Fruit fly (Drosophila melanogaster): Measurements from ENCODE around the gene wkd.

The wkd gene

dm6 chr3R:11557492-11557965 lies 23.8 kb upstream of the wkd start, which contains the start of gene CG10898 (continued):
- peak; percentile 91 for TF ChIP-seq ci (GFP tag; IDR thresholded peaks at IDR 0.05)
- peak; percentile 85 for TF ChIP-seq Camta (GFP tag; optimal IDR thresholded peaks at IDR 0.05)
- TF ChIP-seq otp (GFP tag; IDR thresholded peaks at IDR 0.05) = peak; percentile 88
- no peak for TF ChIP-seq prd (optimal IDR thresholded peaks at IDR 0.05)
- peak; percentile 89 for TF ChIP-seq prd (GFP tag; IDR thresholded peaks at IDR 0.05)
- peak; percentile 76 for TF ChIP-seq CG3065 (GFP tag; optimal IDR thresholded peaks at IDR 0.05)
- TF ChIP-seq HLH54F (GFP tag; optimal IDR thresholded peaks at IDR 0.05) = peak; percentile 82
- TF ChIP-seq sisA (GFP tag; IDR thresholded peaks at IDR 0.05) = peak; percentile 87
- TF ChIP-seq CG10462 (GFP tag; optimal IDR thresholded peaks at IDR 0.05) = peak; percentile 77
- no peak for TF ChIP-seq Hey (tag; optimal IDR thresholded peaks at IDR 0.05)
- peak; percentile 37 for TF ChIP-seq schlank (tag; optimal IDR thresholded peaks at IDR 0.05)
- no peak for TF ChIP-seq Doc3 (GFP tag; IDR thresholded peaks at IDR 0.05; ENCODE audit: partially characterized antibody)
- TF ChIP-seq jigr1 (GFP tag; IDR thresholded peaks at IDR 0.05) = no peak
- peak; percentile 88 for TF ChIP-seq CG14441 (GFP tag; IDR thresholded peaks at IDR 0.05)
- TF ChIP-seq CG4820 (GFP tag; optimal IDR thresholded peaks at IDR 0.05) = peak; percentile 83
- peak; percentile 25 for TF ChIP-seq CG7271 (tag; optimal IDR thresholded peaks at IDR 0.05)
- peak; percentile 28 for TF ChIP-seq CG2202 (tag; optimal IDR thresholded peaks at IDR 0.05)
- TF ChIP-seq CG2199 (GFP tag; IDR thresholded peaks at IDR 0.05) = 0 out of 3 replicates have a peak, but pooled peaks have one; percentile 47
- TF ChIP-seq CG14667 (GFP tag; IDR thresholded peaks at IDR 0.05) = peak; percentile 78
- TF ChIP-seq CG15073 (GFP tag; optimal IDR thresholded peaks at IDR 0.05) = peak; percentile 48
- no peak for TF ChIP-seq kah (GFP tag; optimal IDR thresholded peaks at IDR 0.05)
- TF ChIP-seq sqz (GFP tag; optimal IDR thresholded peaks at IDR 0.05) = no peak
- peak; percentile 44 for TF ChIP-seq CG6654 (GFP tag; optimal IDR thresholded peaks at IDR 0.05)
- no peak for TF ChIP-seq Sry-β (GFP tag; optimal IDR thresholded peaks at IDR 0.05)
- 0 out of 2 replicates have a peak, but pooled peaks have one; percentile 17 for TF ChIP-seq ato (GFP tag; IDR thresholded peaks at IDR 0.05; ENCODE audit: partially characterized antibody)
- peak; percentile 81 for TF ChIP-seq CG7357 (GFP tag; IDR thresholded peaks at IDR 0.05)
- peak; percentile 84 for TF ChIP-seq Abd-B (GFP tag; optimal IDR thresholded peaks at IDR 0.05)
- TF ChIP-seq insv (GFP tag; optimal IDR thresholded peaks at IDR 0.05) = peak in 1 of 2 experiments; percentile 52
- TF ChIP-seq CG5180 (GFP tag; optimal IDR thresholded peaks at IDR 0.05) = no peak
- peak; percentile 89 for TF ChIP-seq unpg (GFP tag; optimal IDR thresholded peaks at IDR 0.05)
- TF ChIP-seq hkb (optimal IDR thresholded peaks at IDR 0.05) = peak; percentile 41
- peak; percentile 88 for TF ChIP-seq hkb (GFP tag; IDR thresholded peaks at IDR 0.05)
- peak; percentile 87 for TF ChIP-seq pnt (GFP tag; optimal IDR thresholded peaks at IDR 0.05)
- TF ChIP-seq Oli (tag; optimal IDR thresholded peaks at IDR 0.05) = peak; percentile 60
- peak; percentile 70 for TF ChIP-seq gt (GFP tag; IDR thresholded peaks at IDR 0.05)
- peak; percentile 35; the same call in 1 of the 2 replicates for TF ChIP-seq dimm (GFP tag; IDR thresholded peaks at IDR 0.05)
- peak; percentile 86 for TF ChIP-seq CG13424 (tag; optimal IDR thresholded peaks at IDR 0.05)
- TF ChIP-seq Nf-YA (GFP tag; IDR thresholded peaks at IDR 0.05) = no peak
- TF ChIP-seq Doc2 (GFP tag; IDR thresholded peaks at IDR 0.05) = 0 out of 2 replicates have a peak, but pooled peaks have one; percentile 37
- TF ChIP-seq chinmo (GFP tag; IDR thresholded peaks at IDR 0.05; ENCODE audit: partially characterized antibody) = 0 out of 4 replicates have a peak, but pooled peaks have one; percentile 48
- peak; percentile 52 for TF ChIP-seq CG4404 (GFP tag; IDR thresholded peaks at IDR 0.05)
- TF ChIP-seq CG42726 (GFP tag; IDR thresholded peaks at IDR 0.05; ENCODE audit: partially characterized antibody) = no peak
- peak; percentile 94 for TF ChIP-seq row (GFP tag; IDR thresholded peaks at IDR 0.05)
- peak; percentile 50 for TF ChIP-seq Dref (GFP tag; IDR thresholded peaks at IDR 0.05)
- TF ChIP-seq Usf (GFP tag; optimal IDR thresholded peaks at IDR 0.05) = peak; percentile 12
- TF ChIP-seq CG17568 (GFP tag; optimal IDR thresholded peaks at IDR 0.05) = no peak
- peak; percentile 86 for TF ChIP-seq ase (GFP tag; IDR thresholded peaks at IDR 0.05)
- TF ChIP-seq CG8281 (tag; optimal IDR thresholded peaks at IDR 0.05) = peak; percentile 17
- peak; percentile 84 for TF ChIP-seq HLH3B (GFP tag; IDR thresholded peaks at IDR 0.05)
- peak; percentile 81 for TF ChIP-seq CG17361 (GFP tag; IDR thresholded peaks at IDR 0.05)
- TF ChIP-seq tna (GFP tag; IDR thresholded peaks at IDR 0.05; ENCODE audit: partially characterized antibody) = no peak

Measured in whole organism, embryonic.